Worm (Caenorhabditis elegans) whole organism, late embryonic: ENCODE measurements around the gene F14H3.15.

Experiments
- C38D4.7 ChIP-seq: fragments of 200-800 bp; sonication (Bioruptor generic); optimal IDR thresholded peaks from 2 replicates; lab custom pipeline; 2018; ENCODE audit warnings: mild to moderate bottlenecking, missing genetic modification characterization, moderate library complexity, missing compliant biosample characterization
- ama-1 ChIP-seq: fragments of 150-350 bp; optimal IDR thresholded peaks from 2 replicates; lab custom pipeline; 2014
- mec-3 ChIP-seq: sonication (generic microtip); optimal IDR thresholded peaks from 2 replicates; lab custom pipeline; 2016; ENCODE audit warnings: borderline replicate concordance, missing genetic modification characterization, missing compliant biosample characterization
- nhr-11 ChIP-seq: fragments of 150-350 bp; optimal IDR thresholded peaks from 2 replicates; lab custom pipeline; 2014; ENCODE audit warnings: missing biosample characterization, missing genetic modification characterization
- pag-3 ChIP-seq: sonication (generic microtip); optimal IDR thresholded peaks from 2 replicates; lab custom pipeline; 2016; ENCODE audit warnings: missing compliant biosample characterization, missing genetic modification characterization, borderline replicate concordance

DNA sequence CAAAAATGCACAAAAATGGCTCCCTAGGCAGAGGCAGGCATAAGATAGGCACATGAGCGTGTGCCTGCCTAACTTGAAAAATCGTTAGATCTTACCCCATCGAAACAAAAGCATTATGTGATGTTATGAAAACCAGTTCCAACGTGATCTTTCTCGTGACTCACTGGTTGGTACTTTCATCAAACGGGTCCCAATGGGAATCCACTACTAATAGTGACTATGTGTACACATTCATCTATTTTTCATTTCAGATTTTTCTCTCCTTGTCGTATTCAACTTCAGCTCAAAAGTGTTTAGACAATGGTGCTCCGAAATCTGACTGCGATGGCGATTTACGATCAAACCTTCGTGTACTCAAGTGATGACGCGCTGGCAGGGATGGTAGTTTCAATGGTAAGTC, 42.4 kb downstream of the F14H3.15 start, which contains the start of gene srx-43:
- no peak for TF ChIP-seq mec-3
- no peak for TF ChIP-seq C38D4.7 (GFP tag; lab: Kevin White, UChicago)
- TF ChIP-seq ama-1 (lab: Kevin White, UChicago) = no peak
- no peak for TF ChIP-seq pag-3 (tag; lab: Kevin White, UChicago)
- no peak for TF ChIP-seq nhr-11 (tag; lab: Kevin White, UChicago)
